Worm (Caenorhabditis elegans) whole organism, young adult: ENCODE data around the gene gst-29.
A peak's percentile ranks its signal among the peaks of the same experiment; 100 is the strongest.

Experiments used
- B0019.2 ChIP-seq: fragments of 200-800 bp; sonication (Bioruptor generic); conservative IDR thresholded peaks from 2 replicates; pipeline ENCODE4 v1.3.6; 2022; ENCODE audit warnings: missing genetic modification reagents, missing genetic modification characterization, missing compliant biosample characterization
- B0261.1 ChIP-seq: sonication (generic microtip); optimal IDR thresholded peaks from 2 replicates; lab custom pipeline; 2016; ENCODE audit warnings: mild to moderate bottlenecking, missing genetic modification characterization, moderate library complexity, missing compliant biosample characterization
- D2030.7 ChIP-seq: fragments of 200-800 bp; sonication (Bioruptor generic); IDR thresholded peaks from 2 replicates; pipeline ENCODE4 v1.3.6; 2022; ENCODE audit warnings: missing genetic modification reagents, missing genetic modification characterization, missing compliant biosample characterization
- F23B12.7 ChIP-seq: sonication (generic microtip); optimal IDR thresholded peaks from 2 replicates; lab custom pipeline; 2017; ENCODE audit warnings: missing genetic modification characterization, mild to moderate bottlenecking, missing compliant biosample characterization, antibody characterized with exemption, moderate library complexity; ENCODE audit not compliant: insufficient read depth
- F49E8.2 ChIP-seq: sonication (generic microtip); optimal IDR thresholded peaks from 3 replicates; lab custom pipeline; 2017; ENCODE audit warnings: missing genetic modification characterization, mild to moderate bottlenecking, missing compliant biosample characterization, antibody characterized with exemption, moderate library complexity; ENCODE audit not compliant: insufficient read depth
- K11D2.4 ChIP-seq: fragments of 200-800 bp; sonication (Bioruptor generic); IDR thresholded peaks from 2 replicates; pipeline ENCODE4 v1.3.6; 2022; ENCODE audit warnings: missing genetic modification reagents, missing genetic modification characterization, missing compliant biosample characterization
- Y53F4B.3 ChIP-seq: fragments of 200-800 bp; sonication (Bioruptor generic); IDR thresholded peaks from 2 replicates; pipeline ENCODE4 v1.3.6; 2022; ENCODE audit warnings: missing genetic modification reagents, missing genetic modification characterization, missing compliant biosample characterization
- Y53G8AR.9 ChIP-seq: fragments of 200-800 bp; sonication (Bioruptor generic); conservative IDR thresholded peaks from 2 replicates; pipeline ENCODE4 v1.3.6; 2022; ENCODE audit warnings: missing genetic modification reagents, missing genetic modification characterization, missing compliant biosample characterization
- ZK185.1 ChIP-seq: sonication (generic microtip); optimal IDR thresholded peaks from 2 replicates; lab custom pipeline; 2016; ENCODE audit warnings: mild to moderate bottlenecking, missing genetic modification characterization, missing compliant biosample characterization; ENCODE audit not compliant: poor library complexity, severe bottlenecking
- aptf-3 ChIP-seq: fragments of 200-800 bp; sonication (Bioruptor generic); IDR thresholded peaks from 2 replicates; pipeline ENCODE4 v1.3.6; 2022; ENCODE audit warnings: missing genetic modification characterization, missing compliant biosample characterization
- attf-5 ChIP-seq: fragments of 200-800 bp; sonication (Bioruptor generic); optimal IDR thresholded peaks from 2 replicates; lab custom pipeline; 2018; ENCODE audit warnings: mild to moderate bottlenecking, missing genetic modification characterization, missing compliant biosample characterization
- attf-6 ChIP-seq: fragments of 200-800 bp; sonication (Bioruptor generic); IDR thresholded peaks from 2 replicates; pipeline ENCODE4 v1.3.6; 2022; ENCODE audit warnings: missing genetic modification reagents, missing genetic modification characterization, missing compliant biosample characterization
- bed-1 ChIP-seq: fragments of 200-800 bp; sonication (Bioruptor generic); IDR thresholded peaks from 2 replicates; pipeline ENCODE4 v1.3.6; 2022; ENCODE audit warnings: missing genetic modification reagents, missing genetic modification characterization, missing compliant biosample characterization
- cebp-1 ChIP-seq, 2 experiments: fragments of 200-800 bp in 1 of 2; sonication (Bioruptor generic) in 1 of 2; sonication (generic microtip) in 1 of 2; IDR thresholded peaks in 1 of 2; optimal IDR thresholded peaks in 1 of 2; 2 replicates each; pipeline versions ENCODE4 v1.3.6 to Lab custom; 2017 to 2022; ENCODE audit warnings: missing compliant biosample characterization in 2 of 2, missing genetic modification characterization in 2 of 2, mild to moderate bottlenecking in 1 of 2, missing genetic modification reagents in 1 of 2, moderate library complexity in 1 of 2
- cebp-2 ChIP-seq: fragments of 200-800 bp; sonication (Bioruptor generic); IDR thresholded peaks from 2 replicates; pipeline ENCODE4 v1.3.6; 2022; ENCODE audit warnings: missing genetic modification characterization, missing compliant biosample characterization
- ceh-79 ChIP-seq: sonication (generic microtip); optimal IDR thresholded peaks from 2 replicates; lab custom pipeline; 2017; ENCODE audit warnings: mild to moderate bottlenecking, missing genetic modification characterization, missing compliant biosample characterization
- chd-7 ChIP-seq: sonication (generic microtip); optimal IDR thresholded peaks from 2 replicates; lab custom pipeline; 2016; ENCODE audit warnings: mild to moderate bottlenecking, missing genetic modification characterization, moderate library complexity, missing compliant biosample characterization
- dpl-1 ChIP-seq: fragments of 150-350 bp; optimal IDR thresholded peaks from 2 replicates; lab custom pipeline; 2014; ENCODE audit warnings: missing biosample characterization, missing genetic modification reagents, missing genetic modification characterization
- efl-1 ChIP-seq: fragments of 150-350 bp; optimal IDR thresholded peaks from 2 replicates; lab custom pipeline; 2014; ENCODE audit warnings: missing biosample characterization, missing genetic modification reagents, missing genetic modification characterization
- hlh-26 ChIP-seq: fragments of 200-800 bp; sonication (Bioruptor generic); conservative IDR thresholded peaks from 2 replicates; pipeline ENCODE4 v1.3.6; 2022; ENCODE audit warnings: missing genetic modification reagents, missing genetic modification characterization, missing compliant biosample characterization
- hmg-1.2 ChIP-seq: fragments of 200-800 bp; sonication (Bioruptor generic); IDR thresholded peaks from 2 replicates; pipeline ENCODE4 v1.3.6; 2022; ENCODE audit warnings: missing genetic modification reagents, missing genetic modification characterization, missing compliant biosample characterization
- hmg-20 ChIP-seq: fragments of 200-800 bp; sonication (Bioruptor generic); IDR thresholded peaks from 2 replicates; pipeline ENCODE4 v1.3.6; 2022; ENCODE audit warnings: missing genetic modification reagents, missing genetic modification characterization, missing compliant biosample characterization
- hrde-1 ChIP-seq: sonication (generic microtip); optimal IDR thresholded peaks from 2 replicates; lab custom pipeline; 2016; ENCODE audit warnings: missing genetic modification characterization, mild to moderate bottlenecking, missing compliant biosample characterization, moderate library complexity, missing genotype, missing genetic modification reagents, borderline replicate concordance
- let-526 ChIP-seq: fragments of 200-800 bp; sonication (Bioruptor generic); IDR thresholded peaks from 2 replicates; pipeline ENCODE4 v1.3.6; 2022; ENCODE audit warnings: missing genetic modification reagents, missing genetic modification characterization, missing compliant biosample characterization
- let-607 ChIP-seq, 2 experiments: fragments of 200-800 bp in 1 of 2; sonication (Bioruptor generic) in 1 of 2; sonication (generic microtip) in 1 of 2; optimal IDR thresholded peaks; 2 replicates each; lab custom pipeline; 2016 to 2018; ENCODE audit warnings: mild to moderate bottlenecking in 2 of 2, missing compliant biosample characterization in 2 of 2, missing genetic modification characterization in 2 of 2, moderate library complexity in 2 of 2, missing genotype in 1 of 2
- lin-40 ChIP-seq: sonication (generic microtip); optimal IDR thresholded peaks from 2 replicates; lab custom pipeline; 2016; ENCODE audit warnings: missing genetic modification characterization, mild to moderate bottlenecking, missing compliant biosample characterization, missing genotype, missing genetic modification reagents
- lsy-27 ChIP-seq: sonication (generic microtip); optimal IDR thresholded peaks from 2 replicates; lab custom pipeline; 2017; ENCODE audit warnings: missing genetic modification characterization, mild to moderate bottlenecking, missing compliant biosample characterization, antibody characterized with exemption, missing genotype, borderline replicate concordance; ENCODE audit not compliant: insufficient read depth
- madf-10 ChIP-seq: sonication (generic microtip); optimal IDR thresholded peaks from 2 replicates; lab custom pipeline; 2016; ENCODE audit warnings: mild to moderate bottlenecking, missing genetic modification characterization, missing compliant biosample characterization
- madf-3 ChIP-seq: fragments of 200-800 bp; sonication (Bioruptor generic); IDR thresholded peaks from 2 replicates; pipeline ENCODE4 v1.3.6; 2022; ENCODE audit warnings: missing genetic modification reagents, missing genetic modification characterization, missing compliant biosample characterization
- mcd-1 ChIP-seq: fragments of 200-800 bp; sonication (Bioruptor generic); IDR thresholded peaks from 2 replicates; pipeline ENCODE4 v1.3.6; 2022; ENCODE audit warnings: missing genetic modification reagents, missing genetic modification characterization, missing compliant biosample characterization
- mxl-1 ChIP-seq: sonication (generic microtip); optimal IDR thresholded peaks from 2 replicates; lab custom pipeline; 2016; ENCODE audit warnings: missing genetic modification characterization, missing compliant biosample characterization
- nfya-2 ChIP-seq: fragments of 200-800 bp; sonication (Bioruptor generic); IDR thresholded peaks from 2 replicates; pipeline ENCODE4 v1.3.6; 2022; ENCODE audit warnings: missing genetic modification reagents, missing genetic modification characterization, missing compliant biosample characterization
- nfyb-1 ChIP-seq: fragments of 200-800 bp; sonication (Bioruptor generic); IDR thresholded peaks from 2 replicates; pipeline ENCODE4 v1.3.6; 2022; ENCODE audit warnings: missing genetic modification reagents, missing genetic modification characterization, missing compliant biosample characterization
- somi-1 ChIP-seq: fragments of 200-800 bp; sonication (Bioruptor generic); optimal IDR thresholded peaks from 2 replicates; lab custom pipeline; 2018; ENCODE audit warnings: mild to moderate bottlenecking, missing genetic modification characterization, missing compliant biosample characterization
- tbp1 ChIP-seq: fragments of 200-800 bp; sonication (Bioruptor generic); optimal IDR thresholded peaks from 2 replicates; lab custom pipeline; 2018; ENCODE audit warnings: mild to moderate bottlenecking, missing genetic modification characterization, missing compliant biosample characterization
- zfh-2 ChIP-seq: fragments of 200-800 bp; sonication (Bioruptor generic); conservative IDR thresholded peaks from 2 replicates; pipeline ENCODE4 v1.3.6; 2022; ENCODE audit warnings: missing genetic modification reagents, missing genetic modification characterization, missing compliant biosample characterization
- zim-3 ChIP-seq: sonication (generic microtip); optimal IDR thresholded peaks from 2 replicates; lab custom pipeline; 2017; ENCODE audit warnings: mild to moderate bottlenecking, missing genetic modification characterization, moderate library complexity, missing compliant biosample characterization
- ztf-22 ChIP-seq: fragments of 200-800 bp; sonication (Bioruptor generic); optimal IDR thresholded peaks from 2 replicates; lab custom pipeline; 2018; ENCODE audit warnings: mild to moderate bottlenecking, missing genetic modification characterization, moderate library complexity, missing compliant biosample characterization
- ztf-26 ChIP-seq: sonication (generic microtip); optimal IDR thresholded peaks from 2 replicates; lab custom pipeline; 2017; ENCODE audit warnings: missing genetic modification characterization, missing compliant biosample characterization

gst-29 gene

DNA sequence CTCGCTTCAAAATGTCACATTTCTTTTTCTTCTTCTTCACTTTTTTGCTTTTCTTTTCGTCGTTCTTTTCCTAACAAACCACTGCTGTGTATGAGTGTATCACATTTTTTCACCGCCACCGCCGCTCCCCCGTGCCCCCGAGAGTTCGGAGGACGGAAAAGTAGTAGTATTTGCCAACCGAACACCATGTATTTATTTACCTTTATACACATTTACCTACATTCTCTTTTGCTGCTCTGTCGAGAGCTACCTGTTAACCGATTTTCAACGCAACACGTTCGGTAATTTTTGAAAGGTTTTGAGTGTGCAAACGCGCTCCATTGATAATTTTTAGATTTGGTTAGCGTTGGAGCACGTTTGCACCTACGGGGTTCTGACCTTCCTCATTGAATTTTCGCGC, 36.6 kb upstream of the gst-29 start:
- TF ChIP-seq nfya-2, result no peak
- 0 out of 2 replicates have a peak, but pooled peaks have one; percentile 39 for TF ChIP-seq nfyb-1 (GFP tag; lab: Robert Waterston, UW)
- TF ChIP-seq Y53F4B.3 (GFP tag; lab: Robert Waterston, UW), result no peak
- TF ChIP-seq bed-1 (GFP tag; lab: Robert Waterston, UW), result no peak
- no peak for TF ChIP-seq attf-6
- no peak for TF ChIP-seq let-526 (GFP tag; lab: Robert Waterston, UW)
- TF ChIP-seq mcd-1 (GFP tag; lab: Robert Waterston, UW), result peak; percentile 50

DNA sequence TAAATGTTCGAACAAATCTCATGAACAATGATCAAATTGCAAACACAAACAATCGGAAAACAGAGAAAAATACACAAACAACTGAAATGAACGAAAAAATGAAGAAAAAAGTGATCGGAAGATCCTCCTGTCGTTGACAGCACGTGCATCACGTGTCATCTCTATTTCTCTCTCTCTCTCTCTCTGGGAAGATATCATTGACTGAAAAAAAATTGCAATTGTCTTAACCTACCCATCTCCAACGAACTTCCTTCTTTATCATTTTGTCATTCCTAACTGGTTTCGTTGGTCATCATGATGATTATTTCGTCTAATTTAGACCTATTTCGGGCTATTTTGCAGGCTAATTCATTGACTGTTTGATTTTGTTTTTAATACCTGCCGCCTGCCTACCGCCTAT, 35.7 kb upstream of the gst-29 start:
- TF ChIP-seq chd-7 (tag; lab: Kevin White, UChicago) (peak; percentile 2), ZK185.1 (tag; lab: Kevin White, UChicago) (peak; percentile 28), ztf-26 (peak; percentile 79), lin-40 (tag; lab: Kevin White, UChicago) (peak; percentile 78), lsy-27 (tag; lab: Kevin White, UChicago) (no peak), madf-3 (GFP tag; lab: Robert Waterston, UW) (no peak), attf-5 (peak; percentile 36), cebp-2 (GFP tag; lab: Robert Waterston, UW) (no peak), somi-1 (peak; percentile 82), ceh-79 (tag; lab: Kevin White, UChicago) (no peak), cebp-1 (GFP tag; IDR thresholded peaks at IDR 0.05; lab: Robert Waterston, UW) (no peak), cebp-1 (tag; optimal IDR thresholded peaks at IDR 0.05; lab: Kevin White, UChicago) (peak; percentile 18), Y53G8AR.9 (GFP tag; lab: Robert Waterston, UW) (no peak), dpl-1 (GFP tag; lab: Kevin White, UChicago) (no peak), hmg-20 (no peak), hmg-1.2 (GFP tag; lab: Robert Waterston, UW) (peak; percentile 29; the same call in 1 of the 2 replicates), D2030.7 (GFP tag; lab: Robert Waterston, UW) (no peak), hlh-26 (GFP tag; lab: Robert Waterston, UW) (no peak)

DNA sequence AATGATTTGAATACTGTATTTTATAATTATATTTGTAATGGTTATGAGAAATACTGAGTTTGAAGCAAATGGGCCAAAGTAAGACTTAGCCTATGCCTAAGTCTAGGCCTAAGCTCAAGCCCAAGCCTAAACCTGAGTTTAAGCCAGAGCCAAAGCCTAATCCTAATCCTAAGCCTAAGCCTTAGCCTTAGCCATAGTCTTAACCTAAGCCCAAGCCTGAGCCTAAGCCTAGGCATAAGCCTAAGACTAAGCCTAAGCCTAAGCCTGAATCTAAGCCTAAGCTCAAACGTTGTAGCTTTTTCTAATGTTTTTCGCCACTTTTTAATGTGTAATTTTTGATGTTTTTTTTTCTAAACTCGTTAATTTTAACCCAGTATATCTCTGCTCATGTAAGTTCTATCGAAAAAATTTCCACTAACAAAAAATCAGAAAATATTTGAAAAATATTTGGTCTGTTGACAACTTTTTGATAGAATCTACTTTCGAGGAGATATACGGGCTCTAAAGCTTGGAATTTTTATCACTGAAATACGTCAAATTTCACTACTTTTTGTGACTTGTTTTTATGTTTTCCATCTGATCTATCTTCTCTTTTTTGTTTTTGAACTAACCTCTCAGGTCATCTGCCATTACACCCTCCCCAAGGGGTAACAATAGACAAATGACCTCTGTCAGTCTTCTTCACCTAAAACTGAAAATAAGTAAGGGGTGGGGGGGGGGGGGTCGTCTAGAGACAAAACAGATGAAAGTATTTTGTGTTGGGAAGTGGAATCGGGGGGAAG, 34.6 kb upstream of the gst-29 start:
- TF ChIP-seq hlh-26 (GFP tag; lab: Robert Waterston, UW) (no peak), madf-10 (tag; lab: Kevin White, UChicago) (no peak), zim-3 (tag; lab: Kevin White, UChicago) (no peak), aptf-3 (GFP tag; lab: Robert Waterston, UW) (no peak)

DNA sequence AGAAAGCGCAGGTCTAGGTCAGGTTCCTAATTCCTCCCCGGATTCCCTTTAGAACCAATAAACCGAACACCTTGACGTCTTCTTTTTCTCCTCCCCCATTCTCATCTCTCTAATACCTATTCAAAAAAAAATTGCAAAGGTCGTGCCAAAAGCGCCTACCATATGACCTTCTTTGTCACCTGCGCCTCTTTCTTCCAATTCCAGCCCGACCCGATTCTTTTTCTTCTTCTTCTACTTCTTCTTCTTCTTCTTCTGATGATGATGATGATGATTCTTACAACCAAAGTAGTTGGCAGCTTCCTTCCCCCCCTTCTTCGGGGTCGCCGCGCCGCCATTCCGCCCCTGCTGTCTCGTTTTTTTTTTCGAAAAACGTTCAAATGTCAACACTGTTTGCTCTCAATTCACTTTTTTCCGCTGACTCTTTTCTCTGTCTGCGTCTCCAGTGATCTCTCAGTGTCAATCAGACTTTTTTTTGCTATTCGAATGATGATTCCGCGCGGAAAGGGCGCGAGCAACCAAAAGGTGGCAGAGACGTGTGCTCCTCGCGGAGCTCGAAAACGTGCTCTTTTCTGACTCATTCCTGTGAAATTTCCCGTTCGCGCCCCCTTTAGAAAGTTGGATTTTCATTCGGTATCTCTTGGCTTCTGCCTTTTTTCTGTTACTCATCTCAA, 33.9 kb upstream of the gst-29 start:
- TF ChIP-seq K11D2.4 (no peak), ztf-26 (peak; percentile 33), tbp1 (GFP tag; lab: Kevin White, UChicago) (no peak), efl-1 (GFP tag; lab: Kevin White, UChicago) (no peak), mxl-1 (no peak), attf-6 (no peak), F23B12.7 (tag; lab: Kevin White, UChicago) (no peak), zfh-2 (peak; percentile 40; the same call in 1 of the 2 replicates), zim-3 (tag; lab: Kevin White, UChicago) (no peak), B0019.2 (GFP tag; lab: Robert Waterston, UW) (no peak), B0261.1 (tag; lab: Kevin White, UChicago) (no peak), cebp-2 (GFP tag; lab: Robert Waterston, UW) (no peak), ztf-22 (no peak), F49E8.2 (tag; lab: Kevin White, UChicago) (no peak), hrde-1 (no peak), let-607 (tag; optimal IDR thresholded peaks at IDR 0.05; lab: Kevin White, UChicago) (no peak)
